Fruit fly (Drosophila melanogaster): ENCODE measurements around the gene GCS1.
A peak's percentile ranks its signal among the peaks of the same experiment; 100 is the strongest.

The GCS1 gene

dm6 chrX:11390625-11391363 is 43.0 kb upstream of the GCS1 start (continued):
- TF ChIP-seq D19A (tag; optimal IDR thresholded peaks at IDR 0.05), result peak; percentile 65
- TF ChIP-seq MTF-1 (GFP tag; optimal IDR thresholded peaks at IDR 0.05; ENCODE audit: borderline replicate concordance), result peak; percentile 57
- TF ChIP-seq CG18476 (GFP tag; optimal IDR thresholded peaks at IDR 0.05), result peak; percentile 68
- TF ChIP-seq fd96Cb (tag; optimal IDR thresholded peaks at IDR 0.05), result peak; percentile 68
- TF ChIP-seq Dip2 (GFP tag; IDR thresholded peaks at IDR 0.05), result no peak
- peak; percentile 94 for TF ChIP-seq CG12769 (tag; optimal IDR thresholded peaks at IDR 0.05)
- peak; percentile 43 for TF ChIP-seq danr (GFP tag; IDR thresholded peaks at IDR 0.05)
- TF ChIP-seq CG30403 (GFP tag; optimal IDR thresholded peaks at IDR 0.05), result peak; percentile 78
- peak; percentile 74; the same call in 1 of the 3 replicates for TF ChIP-seq C15 (GFP tag; IDR thresholded peaks at IDR 0.05)
- peak; percentile 49 for TF ChIP-seq tin (GFP tag; optimal IDR thresholded peaks at IDR 0.05)
- TF ChIP-seq twi (tag; optimal IDR thresholded peaks at IDR 0.05), result peak; percentile 42
- peak; percentile 88 for TF ChIP-seq Aef1 (GFP tag; IDR thresholded peaks at IDR 0.05)
- TF ChIP-seq sc (optimal IDR thresholded peaks at IDR 0.05), result no peak
- peak; percentile 52 for TF ChIP-seq sc (GFP tag; optimal IDR thresholded peaks at IDR 0.05)
- TF ChIP-seq CG2199 (GFP tag; IDR thresholded peaks at IDR 0.05), result peak; percentile 77; the same call in 2 of the 3 replicates
- peak; percentile 65; the same call in 2 of the 3 replicates for TF ChIP-seq gce (GFP tag; IDR thresholded peaks at IDR 0.05)
- peak; percentile 10 for TF ChIP-seq CG3163 (GFP tag; optimal IDR thresholded peaks at IDR 0.05)
- peak; percentile 56 for TF ChIP-seq CG17829 (tag; optimal IDR thresholded peaks at IDR 0.05)
- no peak for TF ChIP-seq luna (GFP tag; optimal IDR thresholded peaks at IDR 0.05)
- TF ChIP-seq dm (GFP tag; optimal IDR thresholded peaks at IDR 0.05), result peak; percentile 56
- peak; percentile 65 for TF ChIP-seq CG1024 (GFP tag; IDR thresholded peaks at IDR 0.05)
- TF ChIP-seq CG10462 (GFP tag; optimal IDR thresholded peaks at IDR 0.05), result peak; percentile 44
- peak; percentile 70 for TF ChIP-seq CG1792 (GFP tag; optimal IDR thresholded peaks at IDR 0.05)
- TF ChIP-seq CG14667 (GFP tag; IDR thresholded peaks at IDR 0.05), result peak; percentile 80
- TF ChIP-seq E2f2 (GFP tag; IDR thresholded peaks at IDR 0.05), result peak; percentile 59
- TF ChIP-seq CG2129 (GFP tag; IDR thresholded peaks at IDR 0.05; ENCODE audit: partially characterized antibody), result no peak
- TF ChIP-seq vnd (GFP tag; IDR thresholded peaks at IDR 0.05; ENCODE audit: partially characterized antibody), result no peak
- peak; percentile 92 for TF ChIP-seq vvl (GFP tag; IDR thresholded peaks at IDR 0.05)
- peak; percentile 69 for TF ChIP-seq CG12391 (tag; optimal IDR thresholded peaks at IDR 0.05)
- peak; percentile 57 for TF ChIP-seq CG10267 (tag; optimal IDR thresholded peaks at IDR 0.05)
- peak; percentile 57 for TF ChIP-seq CG10979 (tag; optimal IDR thresholded peaks at IDR 0.05)
- TF ChIP-seq psq (GFP tag; optimal IDR thresholded peaks at IDR 0.05), result no peak
- TF ChIP-seq bigmax (GFP tag; optimal IDR thresholded peaks at IDR 0.05), result no peak
- peak; percentile 24 for TF ChIP-seq emc (GFP tag; optimal IDR thresholded peaks at IDR 0.05)
- peak; percentile 61 for TF ChIP-seq Side (GFP tag; optimal IDR thresholded peaks at IDR 0.05)
- peak; percentile 72 for TF ChIP-seq HLH54F (GFP tag; optimal IDR thresholded peaks at IDR 0.05)
- TF ChIP-seq sqz (GFP tag; optimal IDR thresholded peaks at IDR 0.05), result peak; percentile 43
- peak; percentile 81 for TF ChIP-seq CG15269 (tag; optimal IDR thresholded peaks at IDR 0.05)
- TF ChIP-seq ftz-f1 (GFP tag; optimal IDR thresholded peaks at IDR 0.05), result no peak
- TF ChIP-seq crp (GFP tag; optimal IDR thresholded peaks at IDR 0.05), result peak in 1 of 2 experiments; percentile 27
- TF ChIP-seq Fer1 (GFP tag; optimal IDR thresholded peaks at IDR 0.05), result peak; percentile 69
- TF ChIP-seq CG18599 (GFP tag; optimal IDR thresholded peaks at IDR 0.05), result peak; percentile 84
- peak; percentile 63 for TF ChIP-seq CG11723 (GFP tag; optimal IDR thresholded peaks at IDR 0.05)
- peak; percentile 58 for TF ChIP-seq vfl (GFP tag; optimal IDR thresholded peaks at IDR 0.05)
- TF ChIP-seq CG31388 (GFP tag; optimal IDR thresholded peaks at IDR 0.05), result peak; percentile 20
- peak; percentile 76 for TF ChIP-seq CG16779 (GFP tag; IDR thresholded peaks at IDR 0.05)
- no peak for TF ChIP-seq Elba2 (GFP tag; optimal IDR thresholded peaks at IDR 0.05)
- peak; percentile 81 for TF ChIP-seq Optix (GFP tag; IDR thresholded peaks at IDR 0.05)
- TF ChIP-seq NC2α (GFP tag; optimal IDR thresholded peaks at IDR 0.05), result peak; percentile 31
- no peak for TF ChIP-seq fru (optimal IDR thresholded peaks at IDR 0.05)
